Fruit fly (Drosophila melanogaster): ENCODE data around the gene CG34134.
A peak's percentile ranks its signal among the peaks of the same experiment; 100 is the strongest.

CG34134 gene

dm6 chr2L:8204996-8205567 is 14.5 kb upstream of the CG34134 start, which contains the start of gene SLC5A11 (continued):
- peak; percentile 76 for TF ChIP-seq CG31627 (GFP tag; optimal IDR thresholded peaks at IDR 0.05)
- no peak for TF ChIP-seq Hr38 (GFP tag; optimal IDR thresholded peaks at IDR 0.05)
- peak; percentile 99 for TF ChIP-seq dsx (GFP tag; optimal IDR thresholded peaks at IDR 0.05; ENCODE audit: poor library complexity, severe bottlenecking)
- peak; percentile 100 for TF ChIP-seq svp (GFP tag)
- TF ChIP-seq fkh (GFP tag; optimal IDR thresholded peaks at IDR 0.05): peak; percentile 98
- peak; percentile 97 for TF ChIP-seq vri (GFP tag; optimal IDR thresholded peaks at IDR 0.05)
- TF ChIP-seq CG8632 (GFP tag; optimal IDR thresholded peaks at IDR 0.05): peak; percentile 92
- no peak for TF ChIP-seq CG4318 (GFP tag; optimal IDR thresholded peaks at IDR 0.05)
- peak; percentile 100 for TF ChIP-seq CG3919 (GFP tag; optimal IDR thresholded peaks at IDR 0.05)
- peak; percentile 99 for TF ChIP-seq CG9139 (GFP tag; optimal IDR thresholded peaks at IDR 0.05)
- peak; percentile 91 for TF ChIP-seq CG16779 (tag; optimal IDR thresholded peaks at IDR 0.05)
- TF ChIP-seq CG6792 (GFP tag; optimal IDR thresholded peaks at IDR 0.05): peak; percentile 94

- TF ChIP-seq CG6276 (GFP tag; optimal IDR thresholded peaks at IDR 0.05) (peak; percentile 26), svp (GFP tag) (peak; percentile 66), acj6 (GFP tag; optimal IDR thresholded peaks at IDR 0.05) (no peak), ss (GFP tag; optimal IDR thresholded peaks at IDR 0.05) (peak in 1 of 2 experiments; percentile 35), vri (GFP tag; optimal IDR thresholded peaks at IDR 0.05) (no peak), CG6808 (GFP tag; optimal IDR thresholded peaks at IDR 0.05) (peak; percentile 19), eg (GFP tag; IDR thresholded peaks at IDR 0.05) (no peak), CG4318 (GFP tag; optimal IDR thresholded peaks at IDR 0.05) (no peak)
Measured at dm6 chr2L:8204366-8204765, 13.8 kb upstream of the CG34134 start.

dm6 chr2L:8203748-8204147 is 13.2 kb upstream of the CG34134 start:
- TF ChIP-seq CG6276 (GFP tag; optimal IDR thresholded peaks at IDR 0.05) (no peak), fkh (GFP tag; optimal IDR thresholded peaks at IDR 0.05) (peak; percentile 3), acj6 (GFP tag; optimal IDR thresholded peaks at IDR 0.05) (no peak)

dm6 chr2L:8202569-8202968 is 12.0 kb upstream of the CG34134 start:
- TF ChIP-seq Eip93F (GFP tag; optimal IDR thresholded peaks at IDR 0.05) (no peak), ss (GFP tag; optimal IDR thresholded peaks at IDR 0.05) (no peak), dac (GFP tag; optimal IDR thresholded peaks at IDR 0.05) (no peak), CG15336 (GFP tag; IDR thresholded peaks at IDR 0.05) (no peak), CG32006 (GFP tag; optimal IDR thresholded peaks at IDR 0.05) (no peak), CG8319 (GFP tag; optimal IDR thresholded peaks at IDR 0.05) (no peak), net (GFP tag; optimal IDR thresholded peaks at IDR 0.05) (no peak), vri (GFP tag; optimal IDR thresholded peaks at IDR 0.05) (no peak), CG7368 (GFP tag; optimal IDR thresholded peaks at IDR 0.05) (no peak)

- TF ChIP-seq CG31627 (GFP tag; optimal IDR thresholded peaks at IDR 0.05): peak; percentile 0
- no peak for TF ChIP-seq eg (GFP tag; IDR thresholded peaks at IDR 0.05)
- TF ChIP-seq esn (GFP tag; optimal IDR thresholded peaks at IDR 0.05): peak; percentile 35
Measured at dm6 chr2L:8198757-8199156, 8.2 kb upstream of the CG34134 start, which contains the start of gene PGAP5. Gene PGAP5, plus strand, starts transcription at chr2L:8198882.

dm6 chr2L:8196757-8197530 is 6.4 kb upstream of the CG34134 start, which contains the start of the genes CG8475 and CG8460:
Gene CG8475, minus strand, starts transcription at chr2L:8196918.
Gene CG8460, plus strand, starts transcription at chr2L:8197193.
- TF ChIP-seq CG7368 (GFP tag; optimal IDR thresholded peaks at IDR 0.05): no peak
- no peak for TF ChIP-seq fkh (GFP tag; optimal IDR thresholded peaks at IDR 0.05)

Data from whole organism, prepupa.